Worm (Caenorhabditis elegans) whole organism, young adult: ENCODE measurements around the gene hmp-1.

Experiments
- B0035.1 ChIP-seq: sonication (generic microtip); optimal IDR thresholded peaks from 2 replicates; lab custom pipeline; 2016; ENCODE audit warnings: missing genetic modification characterization, mild to moderate bottlenecking, missing compliant biosample characterization, missing genotype, missing genetic modification reagents
- B0336.3 ChIP-seq: fragments of 200-800 bp; sonication (Bioruptor generic); IDR thresholded peaks from 2 replicates; pipeline ENCODE4 v1.3.6; 2022; ENCODE audit warnings: missing genetic modification characterization, missing compliant biosample characterization
- C06A6.2 ChIP-seq: fragments of 200-800 bp; sonication (Bioruptor generic); conservative IDR thresholded peaks from 2 replicates; pipeline ENCODE4 v1.3.6; 2022; ENCODE audit warnings: missing genetic modification characterization, missing compliant biosample characterization
- D2030.7 ChIP-seq: fragments of 200-800 bp; sonication (Bioruptor generic); IDR thresholded peaks from 2 replicates; pipeline ENCODE4 v1.3.6; 2022; ENCODE audit warnings: missing genetic modification reagents, missing genetic modification characterization, missing compliant biosample characterization
- F22D6.2 ChIP-seq: sonication (generic microtip); optimal IDR thresholded peaks from 2 replicates; lab custom pipeline; 2016; ENCODE audit warnings: mild to moderate bottlenecking, missing genetic modification characterization, missing compliant biosample characterization
- F33H1.4 ChIP-seq: fragments of 200-800 bp; sonication (Bioruptor generic); IDR thresholded peaks from 2 replicates; pipeline ENCODE4 v1.3.6; 2022; ENCODE audit warnings: missing genetic modification reagents, missing genetic modification characterization, missing compliant biosample characterization
- F39B2.1 ChIP-seq: fragments of 200-800 bp; sonication (Bioruptor generic); IDR thresholded peaks from 2 replicates; pipeline ENCODE4 v1.3.6; 2022; ENCODE audit warnings: missing genetic modification reagents, missing genetic modification characterization, missing compliant biosample characterization
- F52B5.7 ChIP-seq: sonication (generic microtip); optimal IDR thresholded peaks from 2 replicates; lab custom pipeline; 2016; ENCODE audit warnings: mild to moderate bottlenecking, missing genetic modification characterization, missing compliant biosample characterization
- K11D2.4 ChIP-seq: fragments of 200-800 bp; sonication (Bioruptor generic); IDR thresholded peaks from 2 replicates; pipeline ENCODE4 v1.3.6; 2022; ENCODE audit warnings: missing genetic modification reagents, missing genetic modification characterization, missing compliant biosample characterization
- Y53G8AR.9 ChIP-seq: fragments of 200-800 bp; sonication (Bioruptor generic); conservative IDR thresholded peaks from 2 replicates; pipeline ENCODE4 v1.3.6; 2022; ENCODE audit warnings: missing genetic modification reagents, missing genetic modification characterization, missing compliant biosample characterization
- Y56A3A.18 ChIP-seq: fragments of 200-800 bp; sonication (Bioruptor generic); IDR thresholded peaks from 2 replicates; pipeline ENCODE4 v1.3.6; 2022; ENCODE audit warnings: missing genetic modification reagents, missing genetic modification characterization, missing compliant biosample characterization
- ZK185.1 ChIP-seq: sonication (generic microtip); optimal IDR thresholded peaks from 2 replicates; lab custom pipeline; 2016; ENCODE audit warnings: mild to moderate bottlenecking, missing genetic modification characterization, missing compliant biosample characterization; ENCODE audit not compliant: poor library complexity, severe bottlenecking
- aptf-2 ChIP-seq: fragments of 200-800 bp; sonication (Bioruptor generic); conservative IDR thresholded peaks from 2 replicates; pipeline ENCODE4 v1.3.6; 2022; ENCODE audit warnings: missing genetic modification reagents, missing genetic modification characterization, missing compliant biosample characterization
- atf-7 ChIP-seq: sonication (generic microtip); optimal IDR thresholded peaks from 2 replicates; lab custom pipeline; 2017; ENCODE audit warnings: mild to moderate bottlenecking, missing genetic modification characterization, missing compliant biosample characterization
- attf-6 ChIP-seq: fragments of 200-800 bp; sonication (Bioruptor generic); IDR thresholded peaks from 2 replicates; pipeline ENCODE4 v1.3.6; 2022; ENCODE audit warnings: missing genetic modification reagents, missing genetic modification characterization, missing compliant biosample characterization
- bed-2 ChIP-seq: fragments of 200-800 bp; sonication (Bioruptor generic); IDR thresholded peaks from 2 replicates; pipeline ENCODE4 v1.3.6; 2022; ENCODE audit warnings: missing genetic modification reagents, missing genetic modification characterization, missing compliant biosample characterization
- cebp-1 ChIP-seq, 2 experiments: fragments of 200-800 bp in 1 of 2; sonication (Bioruptor generic) in 1 of 2; sonication (generic microtip) in 1 of 2; IDR thresholded peaks in 1 of 2; optimal IDR thresholded peaks in 1 of 2; 2 replicates each; pipeline versions ENCODE4 v1.3.6 to Lab custom; 2017 to 2022; ENCODE audit warnings: missing compliant biosample characterization in 2 of 2, missing genetic modification characterization in 2 of 2, mild to moderate bottlenecking in 1 of 2, missing genetic modification reagents in 1 of 2, moderate library complexity in 1 of 2
- chd-7 ChIP-seq: sonication (generic microtip); optimal IDR thresholded peaks from 2 replicates; lab custom pipeline; 2016; ENCODE audit warnings: mild to moderate bottlenecking, missing genetic modification characterization, moderate library complexity, missing compliant biosample characterization
- die-1 ChIP-seq: sonication (generic microtip); optimal IDR thresholded peaks from 2 replicates; lab custom pipeline; 2016; ENCODE audit warnings: missing genotype, mild to moderate bottlenecking, missing genetic modification characterization, missing compliant biosample characterization
- dox-1 ChIP-seq: fragments of 200-800 bp; sonication (Bioruptor generic); IDR thresholded peaks from 2 replicates; pipeline ENCODE4 v1.3.6; 2022; ENCODE audit warnings: missing genetic modification reagents, missing genetic modification characterization, missing compliant biosample characterization
- egl-18 ChIP-seq: fragments of 200-800 bp; sonication (Bioruptor generic); IDR thresholded peaks from 2 replicates; pipeline ENCODE4 v1.3.6; 2022; ENCODE audit warnings: missing genetic modification reagents, missing genetic modification characterization, missing compliant biosample characterization
- egl-44 ChIP-seq: fragments of 200-800 bp; sonication (Bioruptor generic); IDR thresholded peaks from 2 replicates; pipeline ENCODE4 v1.3.6; 2022; ENCODE audit warnings: missing genetic modification reagents, missing genetic modification characterization, missing compliant biosample characterization
- hlh-12 ChIP-seq: sonication (generic microtip); optimal IDR thresholded peaks from 2 replicates; lab custom pipeline; 2016; ENCODE audit warnings: missing genetic modification characterization, missing compliant biosample characterization
- hmg-20 ChIP-seq: fragments of 200-800 bp; sonication (Bioruptor generic); IDR thresholded peaks from 2 replicates; pipeline ENCODE4 v1.3.6; 2022; ENCODE audit warnings: missing genetic modification reagents, missing genetic modification characterization, missing compliant biosample characterization
- lag-1 ChIP-seq: fragments of 200-800 bp; sonication (Bioruptor generic); IDR thresholded peaks from 2 replicates; pipeline ENCODE4 v1.3.6; 2022; ENCODE audit warnings: missing genetic modification reagents, missing genetic modification characterization, missing compliant biosample characterization
- let-607 ChIP-seq, 2 experiments: fragments of 200-800 bp in 1 of 2; sonication (Bioruptor generic) in 1 of 2; sonication (generic microtip) in 1 of 2; optimal IDR thresholded peaks; 2 replicates each; lab custom pipeline; 2016 to 2018; ENCODE audit warnings: mild to moderate bottlenecking in 2 of 2, missing compliant biosample characterization in 2 of 2, missing genetic modification characterization in 2 of 2, moderate library complexity in 2 of 2, missing genotype in 1 of 2
- lin-26 ChIP-seq: fragments of 200-800 bp; sonication (Bioruptor generic); IDR thresholded peaks from 2 replicates; pipeline ENCODE4 v1.3.6; 2022; ENCODE audit warnings: missing genetic modification reagents, missing genetic modification characterization, missing compliant biosample characterization
- lin-35 ChIP-seq, 3 experiments: fragments of 150-350 bp in 2 of 3; sonication (generic microtip) in 1 of 3; optimal IDR thresholded peaks; 2 replicates each; lab custom pipeline; 2014 to 2018; ENCODE audit warnings: missing biosample characterization in 3 of 3, missing genetic modification characterization in 3 of 3, missing genetic modification reagents in 3 of 3
- lin-40 ChIP-seq: sonication (generic microtip); optimal IDR thresholded peaks from 2 replicates; lab custom pipeline; 2016; ENCODE audit warnings: missing genetic modification characterization, mild to moderate bottlenecking, missing compliant biosample characterization, missing genotype, missing genetic modification reagents
- lin-54 ChIP-seq: fragments of 200-800 bp; sonication (Bioruptor generic); optimal IDR thresholded peaks from 2 replicates; lab custom pipeline; 2018; ENCODE audit warnings: mild to moderate bottlenecking, missing genetic modification characterization, missing compliant biosample characterization
- madf-10 ChIP-seq: sonication (generic microtip); optimal IDR thresholded peaks from 2 replicates; lab custom pipeline; 2016; ENCODE audit warnings: mild to moderate bottlenecking, missing genetic modification characterization, missing compliant biosample characterization
- madf-3 ChIP-seq: fragments of 200-800 bp; sonication (Bioruptor generic); IDR thresholded peaks from 2 replicates; pipeline ENCODE4 v1.3.6; 2022; ENCODE audit warnings: missing genetic modification reagents, missing genetic modification characterization, missing compliant biosample characterization
- nfya-2 ChIP-seq: fragments of 200-800 bp; sonication (Bioruptor generic); IDR thresholded peaks from 2 replicates; pipeline ENCODE4 v1.3.6; 2022; ENCODE audit warnings: missing genetic modification reagents, missing genetic modification characterization, missing compliant biosample characterization
- nhr-120 ChIP-seq: fragments of 200-800 bp; sonication (Bioruptor generic); IDR thresholded peaks from 2 replicates; pipeline ENCODE4 v1.3.6; 2022; ENCODE audit warnings: missing genetic modification characterization, missing compliant biosample characterization
- pbrm-1 ChIP-seq: fragments of 200-800 bp; sonication (Bioruptor generic); IDR thresholded peaks from 2 replicates; pipeline ENCODE4 v1.3.6; 2022; ENCODE audit warnings: missing genetic modification reagents, missing genetic modification characterization, missing compliant biosample characterization
- rec-8 ChIP-seq, 2 experiments: sonication (generic microtip); optimal IDR thresholded peaks; 2 replicates each; lab custom pipeline; 2016; ENCODE audit warnings: mild to moderate bottlenecking in 2 of 2, missing genetic modification characterization in 2 of 2, missing genetic modification reagents in 2 of 2, missing genotype in 2 of 2, missing biosample characterization in 1 of 2, missing compliant biosample characterization in 1 of 2, moderate library complexity in 1 of 2
- rpc-1 ChIP-seq, 2 experiments: fragments of 150-350 bp in 1 of 2; sonication (generic microtip) in 1 of 2; optimal IDR thresholded peaks; 2 replicates each; lab custom pipeline; 2014 to 2018; ENCODE audit warnings: missing biosample characterization in 1 of 2, missing genetic modification characterization in 1 of 2, missing genetic modification reagents in 1 of 2, missing genotype in 1 of 2
- snpc-3.4 ChIP-seq: sonication (generic microtip); optimal IDR thresholded peaks from 2 replicates; lab custom pipeline; 2017; ENCODE audit warnings: missing genetic modification characterization, mild to moderate bottlenecking, missing compliant biosample characterization, antibody characterized with exemption, moderate library complexity, missing genotype, missing genetic modification reagents
- somi-1 ChIP-seq: fragments of 200-800 bp; sonication (Bioruptor generic); optimal IDR thresholded peaks from 2 replicates; lab custom pipeline; 2018; ENCODE audit warnings: mild to moderate bottlenecking, missing genetic modification characterization, missing compliant biosample characterization
- tbp1 ChIP-seq: fragments of 200-800 bp; sonication (Bioruptor generic); optimal IDR thresholded peaks from 2 replicates; lab custom pipeline; 2018; ENCODE audit warnings: mild to moderate bottlenecking, missing genetic modification characterization, missing compliant biosample characterization
- tbx-9 ChIP-seq: sonication (generic microtip); optimal IDR thresholded peaks from 2 replicates; lab custom pipeline; 2016; ENCODE audit warnings: borderline replicate concordance, missing genetic modification characterization, inconsistent platforms, missing compliant biosample characterization
- unc-130 ChIP-seq: sonication (generic microtip); optimal IDR thresholded peaks from 2 replicates; lab custom pipeline; 2016; ENCODE audit warnings: missing genetic modification reagents, missing genetic modification characterization, missing compliant biosample characterization
- zfh-2 ChIP-seq: fragments of 200-800 bp; sonication (Bioruptor generic); conservative IDR thresholded peaks from 2 replicates; pipeline ENCODE4 v1.3.6; 2022; ENCODE audit warnings: missing genetic modification reagents, missing genetic modification characterization, missing compliant biosample characterization
- zim-3 ChIP-seq: sonication (generic microtip); optimal IDR thresholded peaks from 2 replicates; lab custom pipeline; 2017; ENCODE audit warnings: mild to moderate bottlenecking, missing genetic modification characterization, moderate library complexity, missing compliant biosample characterization
- ztf-25 ChIP-seq: fragments of 200-800 bp; sonication (Bioruptor generic); IDR thresholded peaks from 2 replicates; pipeline ENCODE4 v1.3.6; 2022; ENCODE audit warnings: missing genetic modification reagents, missing genetic modification characterization, missing compliant biosample characterization
- ztf-26 ChIP-seq: sonication (generic microtip); optimal IDR thresholded peaks from 2 replicates; lab custom pipeline; 2017; ENCODE audit warnings: missing genetic modification characterization, missing compliant biosample characterization
- ztf-6 ChIP-seq: fragments of 200-800 bp; sonication (Bioruptor generic); IDR thresholded peaks from 2 replicates; pipeline ENCODE4 v1.3.6; 2022; ENCODE audit warnings: missing genetic modification reagents, missing genetic modification characterization, missing compliant biosample characterization

hmp-1 gene

DNA sequence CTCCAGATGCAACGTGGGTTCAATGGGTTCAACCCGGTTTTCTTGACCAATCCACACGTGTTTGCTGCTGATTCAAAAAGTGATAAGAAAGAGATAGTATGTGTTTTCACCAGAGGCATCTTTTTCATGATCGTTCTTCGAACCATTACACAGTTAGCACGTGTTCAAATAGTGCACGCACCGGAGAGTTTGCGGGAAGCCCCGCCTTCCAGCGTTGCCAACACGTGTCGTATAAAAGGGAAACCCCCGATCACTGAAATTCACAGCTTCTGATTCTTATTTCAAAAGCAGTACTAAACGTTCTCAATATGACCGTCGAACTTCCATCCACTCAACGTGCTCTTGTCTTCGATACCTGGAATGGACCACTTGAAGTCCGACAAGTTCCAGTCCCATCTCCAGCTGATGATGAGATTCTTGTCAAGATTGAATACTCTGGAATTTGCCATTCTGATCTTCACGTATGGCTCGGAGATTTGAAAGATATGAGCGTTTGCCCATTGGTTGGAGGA lies 42.4 kb downstream of the hmp-1 start, which contains the start of gene adh-1:
Gene adh-1, plus strand, starts transcription at position 261 of the 512 bp plus-strand sequence.
- TF ChIP-seq lin-35 (GFP tag; optimal IDR thresholded peaks at IDR 0.05; lab: Kevin White, UChicago) = peak in 1 of 3 experiments; percentile 20
- TF ChIP-seq chd-7 (tag; lab: Kevin White, UChicago) = peak; percentile 30
- no peak for TF ChIP-seq B0035.1 (tag; lab: Kevin White, UChicago)
- TF ChIP-seq Y53G8AR.9 = no peak
- TF ChIP-seq snpc-3.4 (tag; lab: Kevin White, UChicago) = no peak
- TF ChIP-seq hmg-20 (GFP tag; lab: Robert Waterston, UW) = no peak
- no peak for TF ChIP-seq cebp-1 (GFP tag; IDR thresholded peaks at IDR 0.05; lab: Robert Waterston, UW)
- TF ChIP-seq cebp-1 (tag; optimal IDR thresholded peaks at IDR 0.05; lab: Kevin White, UChicago) = peak; percentile 58
- peak; percentile 48 for TF ChIP-seq tbp1 (GFP tag; lab: Kevin White, UChicago)
- TF ChIP-seq lin-40 = peak; percentile 47
- TF ChIP-seq hlh-12 (tag; lab: Kevin White, UChicago) = no peak
- TF ChIP-seq dox-1 (GFP tag; lab: Robert Waterston, UW) = peak; percentile 24; the same call in 1 of the 2 replicates
- TF ChIP-seq F39B2.1 (GFP tag; lab: Robert Waterston, UW) = no peak
- no peak for TF ChIP-seq ztf-6
- peak; percentile 93 for TF ChIP-seq ztf-26 (tag; lab: Kevin White, UChicago)
- TF ChIP-seq pbrm-1 (GFP tag; lab: Robert Waterston, UW) = no peak
- TF ChIP-seq F22D6.2 = peak; percentile 79
- TF ChIP-seq nfya-2 (GFP tag; lab: Robert Waterston, UW) = no peak
- TF ChIP-seq ztf-25 (GFP tag; lab: Robert Waterston, UW) = no peak
- TF ChIP-seq K11D2.4 (GFP tag; lab: Robert Waterston, UW) = no peak
- TF ChIP-seq tbx-9 (tag; lab: Kevin White, UChicago) = no peak
- TF ChIP-seq lin-26 (GFP tag; lab: Robert Waterston, UW) = peak; percentile 51
- TF ChIP-seq lag-1 (GFP tag; lab: Robert Waterston, UW) = 0 out of 2 replicates have a peak, but pooled peaks have one; percentile 79
- peak; percentile 59 for TF ChIP-seq F52B5.7 (tag; lab: Kevin White, UChicago)
- no peak for TF ChIP-seq bed-2 (GFP tag; lab: Robert Waterston, UW)
- TF ChIP-seq madf-10 (tag; lab: Kevin White, UChicago) = no peak
- no peak for TF ChIP-seq egl-18
- TF ChIP-seq Y56A3A.18 (GFP tag; lab: Robert Waterston, UW) = no peak
- no peak for TF ChIP-seq attf-6 (GFP tag; lab: Robert Waterston, UW)
- TF ChIP-seq aptf-2 (GFP tag; lab: Robert Waterston, UW) = no peak
- TF ChIP-seq rec-8 (tag; optimal IDR thresholded peaks at IDR 0.05; lab: Kevin White, UChicago) = no peak
- TF ChIP-seq die-1 (tag; lab: Kevin White, UChicago) = peak; percentile 36
- no peak for TF ChIP-seq rpc-1 (optimal IDR thresholded peaks at IDR 0.05; lab: Kevin White, UChicago)
- TF ChIP-seq rpc-1 (tag; optimal IDR thresholded peaks at IDR 0.05; lab: Kevin White, UChicago) = no peak
- no peak for TF ChIP-seq unc-130 (GFP tag; lab: Kevin White, UChicago)
- TF ChIP-seq B0336.3 (GFP tag; lab: Robert Waterston, UW) = no peak
- peak; percentile 92 for TF ChIP-seq somi-1 (GFP tag; lab: Kevin White, UChicago)
- TF ChIP-seq madf-3 = no peak
- no peak for TF ChIP-seq zfh-2 (GFP tag; lab: Robert Waterston, UW)
- no peak for TF ChIP-seq let-607 (tag; optimal IDR thresholded peaks at IDR 0.05; lab: Kevin White, UChicago)
- no peak for TF ChIP-seq atf-7 (tag; lab: Kevin White, UChicago)
- TF ChIP-seq ZK185.1 (tag; lab: Kevin White, UChicago) = no peak
- peak; percentile 52 for TF ChIP-seq C06A6.2 (GFP tag; lab: Robert Waterston, UW)
- TF ChIP-seq egl-44 = 0 out of 2 replicates have a peak, but pooled peaks have one; percentile 57
- no peak for TF ChIP-seq zim-3 (tag; lab: Kevin White, UChicago)
- TF ChIP-seq nhr-120 (GFP tag; lab: Robert Waterston, UW) = no peak
- no peak for TF ChIP-seq D2030.7 (GFP tag; lab: Robert Waterston, UW)
- TF ChIP-seq lin-54 (GFP tag; lab: Kevin White, UChicago) = no peak
- no peak for TF ChIP-seq F33H1.4
